Worm (Caenorhabditis elegans) whole organism, L3 larva: Measurements from ENCODE around the gene ZC250.4.

Source experiments
- elt-2 ChIP-seq: sonication (generic microtip); optimal IDR thresholded peaks from 2 replicates; lab custom pipeline; 2016; ENCODE audit warnings: missing genetic modification reagents, mild to moderate bottlenecking, missing genetic modification characterization, missing compliant biosample characterization
- nhr-28 ChIP-seq: fragments of 150-350 bp; optimal IDR thresholded peaks from 2 replicates; lab custom pipeline; 2014; ENCODE audit warnings: missing biosample characterization, missing genetic modification characterization
- unc-62 ChIP-seq: fragments of 150-350 bp; sonication (generic microtip); optimal IDR thresholded peaks from 4 replicates; lab custom pipeline; 2014; ENCODE audit warnings: missing biosample characterization, missing genetic modification reagents, missing genetic modification characterization

DNA sequence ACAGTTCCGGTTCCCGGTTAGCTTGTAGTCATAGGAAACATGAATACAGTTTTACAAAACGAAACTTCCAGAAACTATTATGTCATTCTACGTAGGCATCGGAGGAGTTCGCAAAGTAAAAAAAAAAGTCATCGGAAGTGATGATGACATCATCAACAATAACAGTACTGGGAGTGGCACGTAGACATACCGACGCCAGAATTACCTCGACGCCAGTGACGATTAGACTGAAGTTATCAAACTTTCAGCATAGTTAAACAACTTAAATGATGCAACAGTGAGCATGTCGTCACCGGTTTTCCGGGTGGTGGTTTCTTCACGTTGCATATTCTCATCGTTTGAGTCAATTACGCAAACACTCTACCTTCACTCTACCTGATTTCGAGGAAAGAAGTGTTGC is 7.5 kb upstream of the ZC250.4 start:
- TF ChIP-seq elt-2 (tag; lab: Kevin White, UChicago): no peak
- no peak for TF ChIP-seq unc-62 (GFP tag; lab: Kevin White, UChicago)
- TF ChIP-seq nhr-28 (tag; lab: Kevin White, UChicago): no peak
